Fruit fly (Drosophila melanogaster) whole organism, embryonic: ENCODE measurements around the gene moody.

ENCODE experiments used
- Antp ChIP-seq: fragments of 200-800 bp; sonication (Bioruptor generic); optimal IDR thresholded peaks from 3 replicates; lab custom pipeline; 2016; ENCODE audit warnings: missing biosample characterization, missing genetic modification characterization
- BEAF-32 ChIP-seq: fragments of 200-800 bp; sonication (Bioruptor generic); optimal IDR thresholded peaks from 3 replicates; lab custom pipeline; 2017; ENCODE audit warnings: missing biosample characterization, missing genetic modification characterization, mild to moderate bottlenecking, moderate library complexity, missing genetic modification reagents
- Bteb2 ChIP-seq: fragments of 200-800 bp; sonication (Bioruptor generic); optimal IDR thresholded peaks from 2 replicates; lab custom pipeline; 2016; ENCODE audit warnings: missing biosample characterization, missing genetic modification characterization
- CG1024 ChIP-seq: fragments of 200-800 bp; sonication (Bioruptor generic); IDR thresholded peaks from 2 replicates; pipeline ENCODE4 v1.3.6; 2022; ENCODE audit warnings: missing biosample characterization, missing genetic modification characterization
- CG10321 ChIP-seq: fragments of 200-800 bp; sonication (Bioruptor generic); IDR thresholded peaks from 2 replicates; pipeline ENCODE4 v1.3.6; 2022; ENCODE audit warnings: missing biosample characterization, missing genetic modification characterization
- CG10543 ChIP-seq: fragments of 200-800 bp; sonication (Bioruptor generic); optimal IDR thresholded peaks from 3 replicates; lab custom pipeline; 2017; ENCODE audit warnings: missing biosample characterization, mild to moderate bottlenecking, missing genetic modification characterization, moderate library complexity
- CG11085 ChIP-seq: fragments of 200-800 bp; sonication (Bioruptor generic); IDR thresholded peaks from 2 replicates; pipeline ENCODE4 v1.3.6; 2022; ENCODE audit warnings: missing biosample characterization, missing genetic modification characterization
- CG11093 ChIP-seq: fragments of 200-800 bp; sonication (Bioruptor generic); IDR thresholded peaks from 3 replicates; pipeline ENCODE4 v1.3.6; 2022; ENCODE audit warnings: missing biosample characterization, missing genetic modification characterization
- CG15073 ChIP-seq: fragments of 200-800 bp; sonication (Bioruptor generic); optimal IDR thresholded peaks from 2 replicates; lab custom pipeline; 2016; ENCODE audit warnings: missing biosample characterization, missing genetic modification characterization
- CG17912 ChIP-seq: fragments of 200-800 bp; sonication (Bioruptor generic); optimal IDR thresholded peaks from 2 replicates; lab custom pipeline; 2018; ENCODE audit warnings: missing biosample characterization, mild to moderate bottlenecking, missing genetic modification characterization
- CG18262 ChIP-seq: fragments of 200-800 bp; optimal IDR thresholded peaks from 3 replicates; lab custom pipeline; 2019; ENCODE audit warnings: missing biosample characterization, mild to moderate bottlenecking, missing genetic modification characterization, moderate library complexity
- CG2875 ChIP-seq: fragments of 200-800 bp; sonication (Bioruptor generic); optimal IDR thresholded peaks from 2 replicates; lab custom pipeline; 2017; ENCODE audit warnings: missing biosample characterization, mild to moderate bottlenecking, missing genetic modification characterization, missing genetic modification reagents
- CG30403 ChIP-seq: fragments of 200-800 bp; sonication (Bioruptor generic); optimal IDR thresholded peaks from 3 replicates; lab custom pipeline; 2016; ENCODE audit warnings: missing biosample characterization, missing genetic modification characterization
- CG3163 ChIP-seq: fragments of 200-800 bp; sonication (Bioruptor generic); optimal IDR thresholded peaks from 3 replicates; lab custom pipeline; 2016; ENCODE audit warnings: missing biosample characterization, missing genetic modification characterization
- CG42726 ChIP-seq: fragments of 200-800 bp; sonication (Bioruptor generic); IDR thresholded peaks from 2 replicates; pipeline ENCODE4 v1.3.6; 2022; ENCODE audit warnings: missing biosample characterization, missing genetic modification characterization; ENCODE audit not compliant: partially characterized antibody
- CG4707 ChIP-seq: fragments of 200-800 bp; sonication (Bioruptor generic); optimal IDR thresholded peaks from 2 replicates; lab custom pipeline; 2018; ENCODE audit warnings: missing biosample characterization, mild to moderate bottlenecking, missing genetic modification characterization, moderate library complexity
- CG5180 ChIP-seq: fragments of 200-800 bp; sonication (Bioruptor generic); optimal IDR thresholded peaks from 3 replicates; lab custom pipeline; 2017; ENCODE audit warnings: missing biosample characterization, missing genetic modification characterization, mild to moderate bottlenecking, moderate library complexity, missing genetic modification reagents
- CG8388 ChIP-seq: fragments of 200-800 bp; sonication (Bioruptor generic); optimal IDR thresholded peaks from 2 replicates; lab custom pipeline; 2019; ENCODE audit warnings: missing biosample characterization, mild to moderate bottlenecking, missing genetic modification characterization, moderate library complexity
- CG9437 ChIP-seq: fragments of 200-800 bp; sonication (Bioruptor generic); optimal IDR thresholded peaks from 2 replicates; lab custom pipeline; 2018; ENCODE audit warnings: missing biosample characterization, mild to moderate bottlenecking, missing genetic modification characterization
- CG9609 ChIP-seq: fragments of 200-800 bp; sonication (Bioruptor generic); optimal IDR thresholded peaks from 3 replicates; lab custom pipeline; 2016; ENCODE audit warnings: missing biosample characterization, missing genetic modification characterization
- Camta ChIP-seq: fragments of 200-800 bp; sonication (Bioruptor generic); optimal IDR thresholded peaks from 2 replicates; lab custom pipeline; 2016; ENCODE audit warnings: missing biosample characterization, missing genetic modification characterization
- Chrac-16 ChIP-seq: fragments of 200-800 bp; sonication (Bioruptor generic); optimal IDR thresholded peaks from 3 replicates; lab custom pipeline; 2016; ENCODE audit warnings: missing biosample characterization, missing genetic modification characterization
- Dll ChIP-seq: fragments of 200-800 bp; sonication (Bioruptor generic); IDR thresholded peaks from 4 replicates; pipeline ENCODE4 v1.3.6; 2022; ENCODE audit warnings: missing biosample characterization, missing genetic modification characterization; ENCODE audit not compliant: partially characterized antibody
- Drgx ChIP-seq: fragments of 200-800 bp; sonication (Bioruptor generic); IDR thresholded peaks from 2 replicates; pipeline ENCODE4 v1.3.6; 2022; ENCODE audit warnings: missing biosample characterization, missing genetic modification characterization
- HHEX ChIP-seq: fragments of 200-800 bp; sonication (Bioruptor generic); optimal IDR thresholded peaks from 3 replicates; lab custom pipeline; 2017; ENCODE audit warnings: missing biosample characterization, mild to moderate bottlenecking, missing genetic modification characterization, missing genetic modification reagents
- Hr39 ChIP-seq: fragments of >200 bp; optimal IDR thresholded peaks from 2 replicates; lab custom pipeline; 2017
- Nf-YB ChIP-seq: fragments of 200-800 bp; sonication (Bioruptor generic); optimal IDR thresholded peaks from 3 replicates; lab custom pipeline; 2019; ENCODE audit warnings: missing biosample characterization, mild to moderate bottlenecking, missing genetic modification characterization, moderate library complexity
- Sin3A ChIP-seq: fragments of >200 bp; optimal IDR thresholded peaks from 2 replicates; lab custom pipeline; 2018
- Six4 ChIP-seq: fragments of 200-800 bp; sonication (Bioruptor generic); optimal IDR thresholded peaks from 2 replicates; lab custom pipeline; 2016; ENCODE audit warnings: missing biosample characterization, missing genetic modification characterization
- TFAM ChIP-seq: fragments of 200-800 bp; sonication (Bioruptor generic); optimal IDR thresholded peaks from 2 replicates; lab custom pipeline; 2017; ENCODE audit warnings: missing biosample characterization, missing genetic modification characterization, inconsistent platforms
- Trl ChIP-seq, 3 experiments: fragments of >200 bp in 2 of 3; fragments of 200-800 bp in 1 of 3; sonication (Bioruptor generic) in 1 of 3; optimal IDR thresholded peaks; 2 replicates in 1 of 3; 3 replicates in 2 of 3; lab custom pipeline; 2016 to 2017; ENCODE audit warnings: missing biosample characterization in 1 of 3, missing genetic modification characterization in 1 of 3
- dmrt11E ChIP-seq: fragments of 200-800 bp; sonication (Bioruptor generic); optimal IDR thresholded peaks from 3 replicates; lab custom pipeline; 2018; ENCODE audit warnings: missing biosample characterization, mild to moderate bottlenecking, missing genetic modification characterization, moderate library complexity
- esg ChIP-seq: fragments of 200-800 bp; sonication (Bioruptor generic); conservative IDR thresholded peaks from 2 replicates; pipeline ENCODE4 v1.3.6; 2022; ENCODE audit warnings: missing biosample characterization, missing genetic modification characterization
- gt ChIP-seq: fragments of 200-800 bp; sonication (Bioruptor generic); IDR thresholded peaks from 2 replicates; pipeline ENCODE4 v1.3.6; 2022; ENCODE audit warnings: missing biosample characterization, missing genetic modification characterization
- hkb ChIP-seq, 2 experiments: fragments of 200-800 bp in 1 of 2; fragments of >200 bp in 1 of 2; sonication (Bioruptor generic) in 1 of 2; IDR thresholded peaks in 1 of 2; optimal IDR thresholded peaks in 1 of 2; 2 replicates each; pipeline versions ENCODE4 v1.3.6 to Lab custom; 2017 to 2022; ENCODE audit warnings: missing biosample characterization in 1 of 2, missing genetic modification characterization in 1 of 2
- inv ChIP-seq: fragments of 200-800 bp; sonication (Bioruptor generic); IDR thresholded peaks from 2 replicates; pipeline ENCODE4 v1.3.6; 2022; ENCODE audit warnings: missing biosample characterization, missing genetic modification characterization; ENCODE audit not compliant: partially characterized antibody
- jumu ChIP-seq: fragments of 200-800 bp; sonication (Bioruptor generic); optimal IDR thresholded peaks from 3 replicates; lab custom pipeline; 2016; ENCODE audit warnings: missing biosample characterization, missing genetic modification characterization
- lola ChIP-seq, 3 experiments: fragments of >200 bp in 2 of 3; fragments of 200-800 bp in 1 of 3; sonication (Bioruptor generic) in 1 of 3; optimal IDR thresholded peaks; 2 replicates each; lab custom pipeline; 2017 to 2019; ENCODE audit warnings: missing biosample characterization in 3 of 3, missing genetic modification characterization in 3 of 3, mild to moderate bottlenecking in 1 of 3, moderate library complexity in 1 of 3
- mld ChIP-seq: fragments of 200-800 bp; sonication (Bioruptor generic); IDR thresholded peaks from 3 replicates; pipeline ENCODE4 v1.3.6; 2022; ENCODE audit warnings: missing biosample characterization, missing genetic modification characterization; ENCODE audit not compliant: partially characterized antibody
- pum ChIP-seq: fragments of 200-800 bp; sonication (Bioruptor generic); optimal IDR thresholded peaks from 2 replicates; lab custom pipeline; 2016; ENCODE audit warnings: missing biosample characterization, missing genetic modification characterization
- sd ChIP-seq: fragments of 200-800 bp; sonication (Bioruptor generic); optimal IDR thresholded peaks from 3 replicates; lab custom pipeline; 2018; ENCODE audit warnings: missing biosample characterization, mild to moderate bottlenecking, missing genetic modification characterization, moderate library complexity
- sima ChIP-seq: fragments of 200-800 bp; sonication (Bioruptor generic); optimal IDR thresholded peaks from 2 replicates; lab custom pipeline; 2016; ENCODE audit warnings: missing biosample characterization, missing genetic modification characterization
- sisA ChIP-seq: fragments of 200-800 bp; sonication (Bioruptor generic); IDR thresholded peaks from 2 replicates; pipeline ENCODE4 v1.3.6; 2022; ENCODE audit warnings: missing biosample characterization, missing genetic modification characterization
- sob ChIP-seq: fragments of 200-800 bp; sonication (Bioruptor generic); IDR thresholded peaks from 2 replicates; pipeline ENCODE4 v1.3.6; 2022; ENCODE audit warnings: missing biosample characterization, missing genetic modification characterization
- sr ChIP-seq: fragments of 200-800 bp; sonication (Bioruptor generic); IDR thresholded peaks from 3 replicates; pipeline ENCODE4 v1.3.6; 2022; ENCODE audit warnings: missing biosample characterization, missing genetic modification characterization
- ssp ChIP-seq: fragments of 200-800 bp; sonication (Bioruptor generic); IDR thresholded peaks from 2 replicates; pipeline ENCODE4 v1.3.6; 2022; ENCODE audit warnings: missing biosample characterization, missing genetic modification characterization
- wdn ChIP-seq: fragments of 200-800 bp; sonication (Bioruptor generic); IDR thresholded peaks from 2 replicates; pipeline ENCODE4 v1.3.6; 2022; ENCODE audit warnings: missing biosample characterization, missing genetic modification characterization
- zfh2 ChIP-seq: fragments of 200-800 bp; sonication (Bioruptor generic); optimal IDR thresholded peaks from 2 replicates; lab custom pipeline; 2016; ENCODE audit warnings: missing biosample characterization, missing genetic modification characterization

Gene moody

dm6 chrX:2037605-2038004, 12.3 kb downstream of the moody start (continued):
- TF ChIP-seq sr (GFP tag; lab: Robert Waterston, UW) (peak; percentile 74; the same call in 2 of the 3 replicates), sob (no peak), sd (tag; lab: Kevin White, UChicago) (peak; percentile 22), BEAF-32 (GFP tag; lab: Kevin White, UChicago) (no peak), Nf-YB (GFP tag; lab: Kevin White, UChicago) (peak; percentile 73), CG17912 (GFP tag; lab: Kevin White, UChicago) (no peak), gt (GFP tag; lab: Robert Waterston, UW) (no peak), mld (GFP tag; lab: Robert Waterston, UW) (no peak), CG3163 (GFP tag; lab: Kevin White, UChicago) (no peak), inv (no peak), CG2875 (GFP tag; lab: Kevin White, UChicago) (no peak), TFAM (GFP tag; lab: Kevin White, UChicago) (no peak), dmrt11E (tag; lab: Kevin White, UChicago) (no peak), CG10321 (GFP tag; lab: Robert Waterston, UW) (peak; percentile 77), Antp (GFP tag; lab: Kevin White, UChicago) (no peak)

dm6 chrX:2036800-2037488, 13.0 kb downstream of the moody start:
- TF ChIP-seq CG5180 (GFP tag; lab: Kevin White, UChicago) (peak; percentile 85), CG11085 (GFP tag; lab: Robert Waterston, UW) (no peak), CG11093 (no peak), esg (GFP tag; lab: Robert Waterston, UW) (no peak), sisA (GFP tag; lab: Robert Waterston, UW) (peak; percentile 40; the same call in 1 of the 2 replicates), sima (GFP tag; lab: Kevin White, UChicago) (no peak), CG15073 (no peak), Hr39 (no peak), wdn (GFP tag; lab: Robert Waterston, UW) (no peak), HHEX (GFP tag; lab: Kevin White, UChicago) (no peak), Bteb2 (GFP tag; lab: Kevin White, UChicago) (no peak), Trl (optimal IDR thresholded peaks at IDR 0.05; lab: Kevin White, UChicago) (no peak), Trl (GFP tag; optimal IDR thresholded peaks at IDR 0.05; lab: Kevin White, UChicago) (peak; percentile 25), jumu (GFP tag; lab: Kevin White, UChicago) (peak; percentile 32), hkb (optimal IDR thresholded peaks at IDR 0.05; lab: Kevin White, UChicago) (no peak), hkb (GFP tag; IDR thresholded peaks at IDR 0.05; lab: Robert Waterston, UW) (0 out of 2 replicates have a peak, but pooled peaks have one; percentile 15), pum (peak; percentile 11), CG30403 (peak; percentile 34), CG9437 (GFP tag; lab: Kevin White, UChicago) (peak; percentile 36), Antp (GFP tag; lab: Kevin White, UChicago) (peak; percentile 48), ssp (GFP tag; lab: Robert Waterston, UW) (no peak), Chrac-16 (GFP tag; lab: Kevin White, UChicago) (peak; percentile 8), Camta (peak; percentile 31), Drgx (no peak), CG8388 (peak; percentile 14), CG10543 (no peak), CG4707 (no peak), lola (GFP tag; optimal IDR thresholded peaks at IDR 0.05; lab: Kevin White, UChicago) (no peak), CG1024 (no peak), zfh2 (GFP tag; lab: Kevin White, UChicago) (no peak), Sin3A (lab: Kevin White, UChicago) (no peak), CG18262 (peak; percentile 28), CG42726 (GFP tag; lab: Robert Waterston, UW) (no peak), Dll (GFP tag; lab: Robert Waterston, UW) (no peak), CG9609 (GFP tag; lab: Kevin White, UChicago) (no peak), Six4 (GFP tag; lab: Kevin White, UChicago) (peak; percentile 16)
